Fruit fly (Drosophila melanogaster): Measurements from ENCODE around the gene Hsp27.
A peak's percentile ranks its signal among the peaks of the same experiment; 100 is the strongest.

Gene Hsp27

DNA sequence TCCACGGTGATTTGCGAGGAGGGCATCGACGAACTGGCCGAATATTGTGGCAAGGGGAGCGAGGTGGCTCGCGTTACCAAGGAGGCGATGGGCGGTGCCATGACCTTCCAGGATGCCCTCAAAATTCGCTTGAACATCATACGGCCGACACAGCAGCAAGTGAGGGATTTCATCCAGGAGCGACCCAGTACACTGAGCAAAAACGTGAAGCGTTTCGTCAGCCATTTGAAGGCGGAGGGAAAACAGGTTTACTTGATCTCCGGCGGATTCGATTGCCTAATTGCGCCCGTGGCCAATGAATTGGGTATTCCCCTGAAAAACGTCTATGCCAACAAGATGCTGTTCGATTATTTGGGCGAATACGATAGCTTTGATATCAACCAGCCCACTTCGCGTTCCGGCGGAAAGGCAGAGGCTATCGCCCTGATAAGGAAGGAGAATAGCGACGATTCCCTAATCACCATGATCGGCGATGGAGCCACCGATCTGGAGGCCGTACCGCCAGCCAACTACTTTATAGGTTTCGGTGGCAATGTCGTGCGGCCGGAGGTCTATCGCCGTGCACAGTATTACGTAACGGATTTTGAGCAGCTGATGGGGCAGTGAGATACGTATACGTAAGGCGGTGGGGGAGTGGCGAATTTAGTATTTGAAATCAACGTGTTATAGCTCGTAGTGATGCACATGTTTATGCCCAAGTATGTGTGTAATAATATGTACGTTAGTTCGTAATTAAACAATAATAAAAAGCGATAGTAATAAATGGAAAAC, 40.1 kb downstream of the Hsp27 start (continued):
- peak; percentile 12; the same call in 1 of the 2 replicates for TF ChIP-seq sna (GFP tag; IDR thresholded peaks at IDR 0.05; ENCODE audit: partially characterized antibody)
- TF ChIP-seq ftz-f1 (GFP tag; optimal IDR thresholded peaks at IDR 0.05): peak; percentile 38
- peak; percentile 37 for TF ChIP-seq mirr (GFP tag; optimal IDR thresholded peaks at IDR 0.05)
- TF ChIP-seq CG11456 (GFP tag; IDR thresholded peaks at IDR 0.05): no peak
- TF ChIP-seq Ets65A (GFP tag): peak; percentile 66
- TF ChIP-seq CG9437 (GFP tag; optimal IDR thresholded peaks at IDR 0.05): peak; percentile 98
- TF ChIP-seq CG15696 (tag; optimal IDR thresholded peaks at IDR 0.05): no peak
- 0 out of 2 replicates have a peak, but pooled peaks have one; percentile 20 for TF ChIP-seq Bgb (GFP tag; IDR thresholded peaks at IDR 0.05; ENCODE audit: partially characterized antibody)
- TF ChIP-seq grn (GFP tag; optimal IDR thresholded peaks at IDR 0.05): peak; percentile 85
- TF ChIP-seq Hr51 (GFP tag; optimal IDR thresholded peaks at IDR 0.05): peak in 1 of 2 experiments; percentile 0
- TF ChIP-seq CG10543 (GFP tag; optimal IDR thresholded peaks at IDR 0.05): peak; percentile 35
- TF ChIP-seq z (GFP tag; IDR thresholded peaks at IDR 0.05): 0 out of 3 replicates have a peak, but pooled peaks have one; percentile 39
- TF ChIP-seq CG12219 (GFP tag; optimal IDR thresholded peaks at IDR 0.05): no peak
- peak; percentile 8 for TF ChIP-seq BEAF-32 (GFP tag; optimal IDR thresholded peaks at IDR 0.05)

dm6 chr3L:9424528-9424911, 40.7 kb downstream of the Hsp27 start:
- no peak for TF ChIP-seq pnt (GFP tag; optimal IDR thresholded peaks at IDR 0.05)
- TF ChIP-seq Doc2 (GFP tag; IDR thresholded peaks at IDR 0.05): no peak
- TF ChIP-seq p53 (GFP tag; optimal IDR thresholded peaks at IDR 0.05): no peak
- no peak for TF ChIP-seq wor (GFP tag; IDR thresholded peaks at IDR 0.05)
- TF ChIP-seq mld (GFP tag; IDR thresholded peaks at IDR 0.05; ENCODE audit: partially characterized antibody): no peak
- TF ChIP-seq D (optimal IDR thresholded peaks at IDR 0.05): no peak
- no peak for TF ChIP-seq D (GFP tag; optimal IDR thresholded peaks at IDR 0.05)
- TF ChIP-seq chm (GFP tag; IDR thresholded peaks at IDR 0.05): no peak
- no peak for TF ChIP-seq CG18764 (GFP tag; optimal IDR thresholded peaks at IDR 0.05)
- TF ChIP-seq CG9817 (tag; optimal IDR thresholded peaks at IDR 0.05): no peak
- TF ChIP-seq NC2α (GFP tag; optimal IDR thresholded peaks at IDR 0.05): no peak
- no peak for TF ChIP-seq CG3726 (GFP tag; IDR thresholded peaks at IDR 0.05)
- no peak for TF ChIP-seq CG7786 (GFP tag; optimal IDR thresholded peaks at IDR 0.05)
- TF ChIP-seq CG15601 (tag; optimal IDR thresholded peaks at IDR 0.05): peak; percentile 39
- TF ChIP-seq Fer1 (GFP tag; optimal IDR thresholded peaks at IDR 0.05): peak; percentile 43
- no peak for TF ChIP-seq jing (GFP tag; optimal IDR thresholded peaks at IDR 0.05)
- peak; percentile 33 for TF ChIP-seq CG6683 (GFP tag; optimal IDR thresholded peaks at IDR 0.05)
- TF ChIP-seq crc (GFP tag; optimal IDR thresholded peaks at IDR 0.05): no peak
- TF ChIP-seq z (GFP tag; IDR thresholded peaks at IDR 0.05): no peak
- no peak for TF ChIP-seq CG12769 (tag; optimal IDR thresholded peaks at IDR 0.05)
- TF ChIP-seq Bgb (GFP tag; IDR thresholded peaks at IDR 0.05; ENCODE audit: partially characterized antibody): no peak
- TF ChIP-seq en (GFP tag; optimal IDR thresholded peaks at IDR 0.05): no peak
- TF ChIP-seq pb (GFP tag; optimal IDR thresholded peaks at IDR 0.05): no peak
- TF ChIP-seq CG5245 (GFP tag; optimal IDR thresholded peaks at IDR 0.05): no peak
- TF ChIP-seq CG9215 (GFP tag; IDR thresholded peaks at IDR 0.05): no peak
- no peak for TF ChIP-seq gfzf (GFP tag; optimal IDR thresholded peaks at IDR 0.05)
- TF ChIP-seq slbo (GFP tag; IDR thresholded peaks at IDR 0.05): peak; percentile 31; the same call in 1 of the 2 replicates
- no peak for TF ChIP-seq danr (GFP tag; IDR thresholded peaks at IDR 0.05)
- no peak for TF ChIP-seq CG13123 (GFP tag; optimal IDR thresholded peaks at IDR 0.05)
- peak; percentile 42 for TF ChIP-seq CG17568 (GFP tag; optimal IDR thresholded peaks at IDR 0.05)
- TF ChIP-seq Atf6 (GFP tag; IDR thresholded peaks at IDR 0.05): peak; percentile 42; the same call in 1 of the 2 replicates
- TF ChIP-seq Stat92E (GFP tag; optimal IDR thresholded peaks at IDR 0.05): no peak
- TF ChIP-seq al (GFP tag; IDR thresholded peaks at IDR 0.05): no peak
- TF ChIP-seq zen2 (GFP tag; IDR thresholded peaks at IDR 0.05; ENCODE audit: partially characterized antibody): no peak
- peak; percentile 6 for TF ChIP-seq nom (GFP tag; optimal IDR thresholded peaks at IDR 0.05)
- TF ChIP-seq jigr1 (GFP tag; IDR thresholded peaks at IDR 0.05): no peak
